Worm (Caenorhabditis elegans) whole organism, dauer: ENCODE results near the gene Y17D7B.2.

Experiments used
- unc-62 ChIP-seq: sonication (generic microtip); optimal IDR thresholded peaks from 2 replicates; lab custom pipeline; 2017; ENCODE audit warnings: missing biosample characterization, missing genetic modification reagents, missing genetic modification characterization

The Y17D7B.2 gene

DNA sequence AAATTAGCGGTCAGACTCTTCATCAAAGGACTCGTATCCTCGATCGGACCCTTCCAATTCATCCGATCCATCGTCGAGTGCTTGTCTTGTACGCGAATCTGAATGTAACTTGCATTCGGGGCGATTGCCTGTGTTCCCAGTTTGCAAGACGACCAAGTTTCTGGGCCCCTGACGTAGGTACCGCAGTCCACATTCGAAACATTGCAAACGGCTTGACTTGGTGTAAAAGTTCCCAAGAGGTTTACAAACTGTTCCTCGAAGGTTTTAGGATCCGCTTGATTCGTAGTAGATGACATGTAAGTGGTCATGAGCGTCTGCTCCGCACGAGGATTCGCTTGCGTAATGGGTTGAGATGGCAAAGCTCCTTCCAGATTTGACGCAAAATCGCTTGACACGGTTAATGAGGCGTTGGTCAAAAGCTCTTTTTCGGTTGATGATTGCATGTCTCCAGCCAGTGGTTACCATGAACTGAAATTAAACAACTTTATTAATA lies 11.2 kb upstream of the Y17D7B.2 start, which contains the start of gene Y17D7B.4:
TSS of gene Y17D7B.4 (minus strand) at position 443 of the 493 bp plus-strand sequence.
- TF ChIP-seq unc-62 (GFP tag; lab: Kevin White, UChicago): no peak

DNA sequence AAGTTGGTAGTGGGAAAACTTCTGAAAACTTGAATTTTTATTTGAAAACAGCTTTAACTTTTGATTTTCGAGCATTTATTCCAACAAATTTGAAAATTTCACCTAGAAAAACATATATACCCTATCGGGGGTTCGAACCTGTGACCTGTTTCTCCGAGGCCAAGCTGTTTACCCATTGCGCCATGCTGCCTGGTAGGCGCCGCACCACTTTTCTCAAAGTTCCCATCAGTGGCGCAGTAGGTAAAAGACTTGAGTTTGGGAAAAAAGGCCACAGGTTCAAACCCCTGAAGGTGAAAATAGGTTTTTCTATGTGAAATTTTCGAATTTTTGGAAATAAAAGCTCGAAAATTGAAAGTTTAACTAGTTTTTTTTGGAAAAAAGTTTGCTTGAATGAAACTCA lies 6.9 kb upstream of the Y17D7B.2 start:
- no peak for TF ChIP-seq unc-62 (GFP tag; lab: Kevin White, UChicago)

DNA sequence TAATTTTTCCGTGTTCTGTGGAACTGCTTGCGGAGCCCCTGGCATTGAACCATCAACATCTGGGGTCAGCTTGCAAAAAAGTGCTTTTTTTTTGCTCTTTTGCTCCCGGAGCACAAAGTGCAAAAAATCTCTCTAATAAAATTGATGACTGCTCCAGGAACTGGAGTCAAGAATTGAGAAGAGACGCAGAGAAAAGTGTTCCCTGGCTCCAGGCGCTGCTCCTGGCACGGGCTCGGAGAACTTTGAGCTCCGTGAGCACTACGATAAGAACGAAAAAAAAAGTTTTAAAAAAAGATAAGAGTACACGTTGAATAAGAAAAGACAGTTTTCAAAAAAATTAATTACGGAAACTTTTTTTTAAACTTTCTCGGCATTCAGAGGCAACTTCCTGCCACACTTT lies 4.8 kb upstream of the Y17D7B.2 start:
- no peak for TF ChIP-seq unc-62 (GFP tag; lab: Kevin White, UChicago)

DNA sequence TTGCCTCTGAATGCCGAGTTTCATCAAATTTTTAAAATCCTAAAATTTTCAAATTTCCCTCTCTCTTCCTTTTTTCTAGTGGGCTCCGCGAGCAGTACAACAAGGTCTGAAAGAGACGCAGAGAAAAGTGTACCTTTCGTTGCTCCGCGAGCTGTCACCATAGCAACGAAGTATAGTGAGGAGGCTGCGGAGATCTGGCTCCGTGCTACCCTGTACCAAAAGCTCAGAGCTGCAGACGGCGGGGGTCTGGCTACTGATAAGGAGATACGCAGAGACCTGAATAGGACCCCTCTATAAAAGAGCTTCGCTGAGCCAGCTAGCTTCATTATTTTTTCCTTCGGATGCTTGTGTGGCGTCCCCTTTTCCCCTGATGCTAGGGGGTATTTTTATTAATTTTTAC lies 4.1 kb upstream of the Y17D7B.2 start, which contains the start of gene Y17D7B.10:
TSS of gene Y17D7B.10 (plus strand) at position 243 of the 400 bp plus-strand sequence.
- no peak for TF ChIP-seq unc-62 (GFP tag; lab: Kevin White, UChicago)

DNA sequence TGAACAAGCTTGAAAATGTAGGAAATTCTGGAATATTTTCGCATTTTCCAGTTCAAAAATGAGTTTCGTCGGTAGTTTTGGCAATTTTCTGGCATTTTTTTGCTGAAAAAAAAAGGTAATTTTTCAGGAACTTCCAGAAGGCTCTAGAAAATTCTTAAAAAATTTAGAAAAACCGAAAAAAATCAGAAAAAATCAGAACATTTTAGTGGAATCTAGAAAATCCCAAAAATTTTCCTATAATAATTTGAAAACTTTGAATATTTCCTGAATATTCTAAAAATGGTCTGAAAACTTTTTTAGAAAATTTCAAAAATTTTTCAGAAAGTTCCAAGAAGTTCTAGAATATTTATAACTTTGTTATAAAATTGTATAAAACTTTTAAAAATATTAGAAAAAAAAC lies 845 bp upstream of the Y17D7B.2 start, which contains the start of gene Y17D7B.3:
TSS of gene Y17D7B.3 (minus strand) at position 101 of the 400 bp plus-strand sequence.
- TF ChIP-seq unc-62 (GFP tag; lab: Kevin White, UChicago): no peak

DNA sequence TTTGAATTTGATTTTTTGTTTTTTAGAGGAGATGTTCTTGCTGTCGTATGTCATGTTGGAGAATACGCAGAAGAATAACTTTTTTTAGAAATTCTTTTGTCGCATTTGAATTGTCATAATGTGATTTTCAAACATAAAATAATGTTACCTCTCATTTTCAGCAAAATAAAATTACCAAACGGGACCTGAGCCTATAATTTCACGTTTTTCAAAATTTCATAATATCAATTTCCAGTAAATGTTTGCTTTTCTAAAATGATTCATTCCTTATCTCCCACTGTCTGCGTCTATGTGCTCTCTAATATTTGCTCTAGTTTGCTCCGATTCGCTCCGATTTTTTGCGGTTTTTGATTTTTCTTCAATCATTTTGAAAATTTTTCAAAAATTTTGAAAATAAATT lies 3.1 kb downstream of the Y17D7B.2 start, which contains the start of gene nhr-231:
TSS of gene nhr-231 (plus strand) at position 301 of the 400 bp plus-strand sequence.
- TF ChIP-seq unc-62 (GFP tag; lab: Kevin White, UChicago): no peak

DNA sequence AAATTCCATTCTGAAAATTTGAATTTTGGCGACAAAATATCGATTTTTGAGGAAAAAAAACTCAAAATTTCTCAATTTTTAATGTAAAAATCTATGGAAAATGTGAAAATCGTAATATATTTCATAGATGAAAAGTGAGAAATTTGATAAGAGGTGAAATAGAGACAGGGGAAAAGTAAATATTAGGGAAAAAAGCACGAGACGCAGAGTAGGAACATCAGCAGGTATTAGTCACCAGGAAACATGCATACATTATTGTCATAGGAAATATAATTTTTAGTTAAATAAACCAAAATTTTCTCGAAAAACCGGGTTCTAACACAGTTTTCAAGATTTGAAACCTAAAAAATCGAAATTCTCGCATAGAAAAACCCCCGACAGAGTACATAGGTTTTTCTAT lies 13.3 kb downstream of the Y17D7B.2 start, which contains the start of gene nhr-170:
TSS of gene nhr-170 (minus strand) at position 16 of the 400 bp plus-strand sequence.
- TF ChIP-seq unc-62 (GFP tag; lab: Kevin White, UChicago): no peak

DNA sequence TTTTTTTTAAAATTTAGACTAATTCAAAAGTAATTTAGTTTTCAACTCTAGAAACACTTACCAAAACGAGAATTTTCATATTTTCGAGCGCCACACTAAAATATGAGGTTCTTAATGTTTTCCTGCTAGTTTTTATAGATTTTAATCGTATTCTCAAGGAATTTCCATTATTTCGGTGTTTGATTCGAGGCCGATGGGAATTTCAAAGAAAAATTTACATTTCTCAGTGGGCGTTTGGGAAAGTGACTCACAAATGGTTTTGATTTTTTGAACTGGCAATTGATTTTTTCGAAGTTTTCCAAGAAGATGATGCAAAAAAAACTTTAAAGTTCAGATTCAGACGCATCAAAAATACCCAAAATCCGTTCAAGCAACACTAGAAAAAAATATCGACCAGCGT lies 14.5 kb downstream of the Y17D7B.2 start, which contains the start of gene C54E10.11:
TSS of gene C54E10.11 (minus strand) at position 101 of the 400 bp plus-strand sequence.
- TF ChIP-seq unc-62 (GFP tag; lab: Kevin White, UChicago): no peak

DNA sequence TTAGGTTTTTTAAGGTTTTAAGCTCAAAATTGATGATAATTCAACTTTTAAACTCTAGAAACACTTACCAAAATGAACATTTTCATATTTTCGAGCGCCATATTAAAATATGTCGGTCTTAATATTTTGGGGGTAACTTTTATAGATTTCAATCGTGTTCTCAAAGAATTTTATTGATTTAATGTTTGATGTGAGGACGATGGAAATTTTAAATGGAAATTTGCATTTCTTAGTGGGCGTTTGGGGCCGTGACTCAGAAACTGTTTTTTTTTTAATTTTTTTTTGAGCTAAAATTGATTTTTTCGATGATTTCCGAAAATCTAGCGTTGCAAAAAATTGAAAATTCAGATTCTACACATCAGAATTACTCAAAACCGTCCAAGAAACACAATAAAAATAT lies 15.7 kb downstream of the Y17D7B.2 start, which contains the start of gene C54E10.10:
TSS of gene C54E10.10 (minus strand) at position 101 of the 400 bp plus-strand sequence.
- TF ChIP-seq unc-62 (GFP tag; lab: Kevin White, UChicago): no peak

DNA sequence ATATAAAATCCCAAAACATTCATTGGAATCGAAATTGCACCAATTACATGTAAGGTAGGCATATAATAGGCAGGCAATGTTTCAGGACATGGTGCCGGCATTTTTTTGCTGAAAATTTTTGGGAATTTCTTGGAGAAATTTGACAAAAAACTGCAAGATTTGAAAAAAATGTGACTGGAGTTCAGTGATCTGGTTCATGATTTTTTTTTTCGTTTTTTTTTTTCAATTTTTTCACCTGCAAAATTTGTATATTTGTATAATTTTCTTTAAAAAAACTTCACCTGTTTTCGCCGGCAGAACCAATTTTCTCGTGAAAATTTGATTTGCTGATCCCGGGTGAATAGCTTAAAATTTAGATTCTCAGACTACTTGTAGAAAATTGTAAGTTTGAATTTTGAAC lies 18.9 kb downstream of the Y17D7B.2 start, which contains the start of gene sri-10:
TSS of gene sri-10 (minus strand) at position 101 of the 400 bp plus-strand sequence.
- TF ChIP-seq unc-62 (GFP tag; lab: Kevin White, UChicago): no peak

DNA sequence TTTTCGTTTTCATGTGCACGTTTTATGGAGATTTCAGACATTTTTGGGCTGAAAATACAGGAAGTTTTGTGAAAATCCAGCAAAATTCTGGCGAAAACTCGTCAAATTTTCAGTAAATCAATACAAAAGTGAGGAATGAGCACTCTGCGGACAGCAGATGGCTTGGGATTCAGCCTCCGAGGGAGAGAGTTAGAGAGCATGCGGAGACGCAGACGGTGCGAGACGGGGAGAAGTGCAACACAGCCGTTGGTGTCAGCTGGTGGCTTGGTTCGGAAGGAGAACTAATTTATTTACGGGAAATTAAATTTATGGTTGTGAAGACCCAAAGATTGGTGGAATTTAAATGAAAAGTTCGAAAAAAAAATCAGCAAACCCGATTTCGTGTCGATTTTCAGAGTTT lies 21.1 kb downstream of the Y17D7B.2 start, which contains the start of gene C54E10.6:
TSS of gene C54E10.6 (minus strand) at position 109 of the 400 bp plus-strand sequence.
- TF ChIP-seq unc-62 (GFP tag; lab: Kevin White, UChicago): no peak

DNA sequence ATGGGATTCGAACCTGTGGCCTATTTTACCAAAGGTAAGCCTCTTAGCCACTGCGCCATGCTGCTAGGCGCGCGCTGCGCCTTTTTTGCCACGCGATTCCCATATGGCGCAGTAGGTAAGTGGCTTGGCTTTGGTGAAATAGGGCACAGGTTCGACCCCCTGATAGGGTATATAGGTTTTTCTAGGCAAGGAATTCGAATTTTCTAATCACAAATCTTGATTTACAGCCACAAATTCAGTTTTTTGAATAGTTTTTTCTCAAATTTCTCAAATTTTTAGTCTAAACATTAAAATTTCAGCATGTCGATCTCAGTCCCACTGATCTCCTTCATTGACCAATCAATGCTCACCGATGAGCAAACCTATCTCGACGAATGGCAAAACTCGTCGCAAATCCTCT lies 23.2 kb downstream of the Y17D7B.2 start, which contains the start of gene C54E10.3:
TSS of gene C54E10.3 (plus strand) at position 301 of the 400 bp plus-strand sequence.
- no peak for TF ChIP-seq unc-62 (GFP tag; lab: Kevin White, UChicago)

DNA sequence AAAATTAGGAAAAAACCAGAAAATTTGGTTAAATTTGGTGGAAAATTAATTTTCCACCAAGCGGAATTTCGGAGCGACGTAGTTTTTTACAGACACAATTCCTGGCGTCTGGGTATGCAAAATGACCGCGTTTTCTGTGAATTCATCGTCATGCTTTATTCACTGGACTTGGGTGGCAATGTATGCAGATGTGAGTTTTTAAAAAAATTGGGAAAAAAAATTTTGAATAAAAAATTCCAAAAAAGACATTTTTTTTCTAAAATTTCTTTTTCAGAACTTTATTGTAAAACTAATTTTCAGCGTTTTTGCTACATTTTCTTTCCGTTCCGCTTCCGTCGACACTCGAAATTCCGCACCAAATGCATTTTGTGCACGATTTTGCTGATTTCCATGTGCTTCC lies 23.8 kb downstream of the Y17D7B.2 start, which contains the start of gene C54E10.7:
TSS of gene C54E10.7 (plus strand) at position 301 of the 400 bp plus-strand sequence.
- no peak for TF ChIP-seq unc-62 (GFP tag; lab: Kevin White, UChicago)

DNA sequence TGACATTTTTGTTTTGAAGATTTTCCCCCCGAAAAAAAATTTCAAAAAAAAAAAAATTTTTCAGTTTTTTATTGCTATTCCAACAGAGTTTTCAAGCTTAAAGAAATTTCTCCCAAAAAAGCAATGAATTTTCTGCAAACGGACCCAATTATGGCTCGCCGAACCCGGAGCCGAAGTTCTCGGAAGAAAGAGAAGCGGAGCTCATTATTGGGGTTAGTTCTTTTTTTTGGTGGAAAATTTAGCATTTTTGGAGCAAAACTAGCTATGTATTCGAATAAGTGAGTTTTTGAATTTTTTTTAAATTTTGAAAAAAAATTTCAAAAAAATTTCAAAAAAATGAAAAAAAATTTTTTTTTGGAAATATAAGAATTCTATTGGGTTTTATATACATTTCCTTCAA lies 32.1 kb downstream of the Y17D7B.2 start, which contains the start of gene ncs-5:
TSS of gene ncs-5 (plus strand) at position 124 of the 400 bp plus-strand sequence.
- TF ChIP-seq unc-62 (GFP tag; lab: Kevin White, UChicago): no peak

DNA sequence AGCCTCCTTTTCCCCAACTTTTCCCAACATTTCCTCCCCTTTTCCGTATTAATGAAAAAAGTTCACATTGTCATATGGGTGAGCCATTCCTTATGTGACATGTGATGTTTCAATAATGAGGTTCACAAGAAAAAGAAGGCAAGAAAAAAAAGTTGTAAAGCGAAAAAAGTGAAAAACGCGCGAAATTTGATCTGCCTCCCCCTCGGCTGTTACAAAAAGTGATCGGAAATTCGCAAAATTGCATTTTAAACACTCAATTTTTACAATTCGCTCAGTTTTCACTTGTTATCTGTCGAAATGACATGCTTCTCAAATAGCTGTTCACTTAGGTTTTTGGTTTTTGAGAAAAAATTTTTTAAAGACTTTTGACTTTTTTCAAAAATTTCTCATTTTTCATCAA lies 34.0 kb downstream of the Y17D7B.2 start:
- TF ChIP-seq unc-62 (GFP tag; lab: Kevin White, UChicago): no peak

DNA sequence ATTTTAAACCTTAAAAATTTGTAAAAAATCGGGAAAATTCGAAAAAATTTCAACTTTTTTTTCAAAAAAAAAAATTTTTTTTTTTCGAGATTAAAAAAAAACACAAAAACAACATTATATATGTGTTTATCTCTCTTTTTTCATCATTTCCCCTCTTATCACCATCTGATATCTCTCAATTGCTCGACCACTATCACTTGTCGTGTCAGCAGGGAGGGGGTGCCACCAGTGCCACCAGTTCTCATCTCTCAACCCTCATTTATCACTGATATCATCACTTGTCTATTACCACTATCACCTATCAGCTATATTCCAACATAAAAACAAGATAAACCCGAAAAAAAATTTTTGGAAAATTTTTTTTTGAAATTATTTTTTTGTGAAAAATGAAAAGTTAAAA lies 38.9 kb downstream of the Y17D7B.2 start:
- no peak for TF ChIP-seq unc-62 (GFP tag; lab: Kevin White, UChicago)

DNA sequence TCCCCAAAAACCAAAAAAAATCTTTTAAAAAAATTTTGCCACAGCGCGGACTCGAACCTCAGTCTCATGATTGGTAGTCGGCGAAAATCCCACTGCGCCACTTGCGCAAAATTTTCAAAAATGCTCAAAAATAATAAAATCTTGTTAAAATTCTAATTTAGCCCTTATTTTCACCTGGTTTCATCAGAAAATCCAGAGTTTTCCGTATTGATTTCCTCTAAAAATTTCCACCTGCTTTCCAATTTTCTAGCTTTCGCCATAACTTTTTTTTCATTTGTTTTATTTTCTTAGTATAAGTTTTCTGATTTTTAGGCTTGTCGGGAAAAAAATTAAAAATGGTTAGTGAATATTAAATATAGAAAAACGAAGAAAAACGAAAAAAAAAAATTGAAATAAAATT lies 39.8 kb downstream of the Y17D7B.2 start:
- no peak for TF ChIP-seq unc-62 (GFP tag; lab: Kevin White, UChicago)
